Fruit fly (Drosophila melanogaster) whole organism, wandering third instar larva: Measurements from ENCODE around the gene Muc68Ca.

Experiments
- HLH106 ChIP-seq: fragments of 200-800 bp; optimal IDR thresholded peaks from 3 replicates; lab custom pipeline; 2019; ENCODE audit warnings: missing biosample characterization, mild to moderate bottlenecking, missing genetic modification characterization, moderate library complexity
- Hr78 ChIP-seq: fragments of >200 bp; optimal IDR thresholded peaks from 2 replicates; lab custom pipeline; 2017; ENCODE audit warnings: missing biosample characterization, missing genetic modification characterization
- Myc ChIP-seq: fragments of >200 bp; optimal IDR thresholded peaks from 2 replicates; lab custom pipeline; 2017
- sage ChIP-seq: fragments of 200-800 bp; sonication (Bioruptor generic); optimal IDR thresholded peaks from 2 replicates; lab custom pipeline; 2016; ENCODE audit warnings: missing biosample characterization, mild to moderate bottlenecking, missing genetic modification characterization
- sv ChIP-seq: fragments of 200-800 bp; sonication (Bioruptor generic); optimal IDR thresholded peaks from 3 replicates; lab custom pipeline; 2016; ENCODE audit warnings: missing biosample characterization, missing genetic modification characterization
- tai ChIP-seq: sonication (Bioruptor generic); optimal IDR thresholded peaks from 2 replicates; lab custom pipeline; 2016; ENCODE audit warnings: missing biosample characterization, missing genetic modification characterization

DNA sequence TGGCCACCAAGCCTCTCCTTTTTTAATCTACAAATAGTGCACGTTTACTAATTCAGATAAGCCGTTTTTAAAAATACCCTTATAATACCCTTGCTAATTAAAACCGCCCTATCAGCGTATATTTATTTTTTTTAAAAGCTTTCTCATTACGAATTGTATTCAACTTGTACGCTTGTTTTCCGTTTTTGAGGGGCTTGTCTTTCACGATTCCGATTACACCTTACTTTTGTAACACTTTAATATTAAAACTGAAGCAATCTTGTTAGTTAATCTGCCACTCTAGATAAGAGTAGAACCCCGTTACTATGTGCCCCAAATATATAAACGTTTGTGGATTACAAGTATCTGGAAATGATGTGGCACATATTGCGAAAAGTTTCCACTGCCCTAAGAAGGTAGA, 2.8 kb upstream of the Muc68Ca start:
- TF ChIP-seq Hr78 (GFP tag; lab: Kevin White, UChicago) (no peak), Myc (lab: Kevin White, UChicago) (no peak), sv (GFP tag; lab: Kevin White, UChicago) (no peak), sage (GFP tag; lab: Kevin White, UChicago) (no peak), HLH106 (tag; lab: Kevin White, UChicago) (no peak), tai (GFP tag; lab: Kevin White, UChicago) (no peak)
